Worm (Caenorhabditis elegans) whole organism, young adult: ENCODE results near the gene Y43F8B.17.

Experiments used
- B0261.1 ChIP-seq: sonication (generic microtip); optimal IDR thresholded peaks from 2 replicates; lab custom pipeline; 2016; ENCODE audit warnings: mild to moderate bottlenecking, missing genetic modification characterization, moderate library complexity, missing compliant biosample characterization
- B0336.3 ChIP-seq: fragments of 200-800 bp; sonication (Bioruptor generic); IDR thresholded peaks from 2 replicates; pipeline ENCODE4 v1.3.6; 2022; ENCODE audit warnings: missing genetic modification characterization, missing compliant biosample characterization
- F10E7.11 ChIP-seq: sonication (generic microtip); optimal IDR thresholded peaks from 2 replicates; lab custom pipeline; 2017; ENCODE audit warnings: mild to moderate bottlenecking, missing genetic modification characterization, moderate library complexity, missing compliant biosample characterization
- F22D6.2 ChIP-seq: sonication (generic microtip); optimal IDR thresholded peaks from 2 replicates; lab custom pipeline; 2016; ENCODE audit warnings: mild to moderate bottlenecking, missing genetic modification characterization, missing compliant biosample characterization
- F52B5.7 ChIP-seq: sonication (generic microtip); optimal IDR thresholded peaks from 2 replicates; lab custom pipeline; 2016; ENCODE audit warnings: mild to moderate bottlenecking, missing genetic modification characterization, missing compliant biosample characterization
- F55B11.4 ChIP-seq: sonication (generic microtip); optimal IDR thresholded peaks from 2 replicates; lab custom pipeline; 2016; ENCODE audit warnings: missing compliant biosample characterization, missing genetic modification characterization, borderline replicate concordance; ENCODE audit not compliant: insufficient read depth
- Y67H2A.10 ChIP-seq: fragments of 200-800 bp; sonication (Bioruptor generic); conservative IDR thresholded peaks from 2 replicates; pipeline ENCODE4 v1.3.6; 2022; ENCODE audit warnings: missing genetic modification reagents, missing genetic modification characterization, missing compliant biosample characterization
- Y79H2A.3 ChIP-seq: fragments of 200-800 bp; sonication (Bioruptor generic); conservative IDR thresholded peaks from 2 replicates; pipeline ENCODE4 v1.3.6; 2022; ENCODE audit warnings: missing genetic modification reagents, missing genetic modification characterization, missing compliant biosample characterization
- ZK185.1 ChIP-seq: sonication (generic microtip); optimal IDR thresholded peaks from 2 replicates; lab custom pipeline; 2016; ENCODE audit warnings: mild to moderate bottlenecking, missing genetic modification characterization, missing compliant biosample characterization; ENCODE audit not compliant: poor library complexity, severe bottlenecking
- aptf-3 ChIP-seq: fragments of 200-800 bp; sonication (Bioruptor generic); IDR thresholded peaks from 2 replicates; pipeline ENCODE4 v1.3.6; 2022; ENCODE audit warnings: missing genetic modification characterization, missing compliant biosample characterization
- atf-7 ChIP-seq: sonication (generic microtip); optimal IDR thresholded peaks from 2 replicates; lab custom pipeline; 2017; ENCODE audit warnings: mild to moderate bottlenecking, missing genetic modification characterization, missing compliant biosample characterization
- attf-5 ChIP-seq: fragments of 200-800 bp; sonication (Bioruptor generic); optimal IDR thresholded peaks from 2 replicates; lab custom pipeline; 2018; ENCODE audit warnings: mild to moderate bottlenecking, missing genetic modification characterization, missing compliant biosample characterization
- cebp-1 ChIP-seq, 2 experiments: fragments of 200-800 bp in 1 of 2; sonication (Bioruptor generic) in 1 of 2; sonication (generic microtip) in 1 of 2; IDR thresholded peaks in 1 of 2; optimal IDR thresholded peaks in 1 of 2; 2 replicates each; pipeline versions ENCODE4 v1.3.6 to Lab custom; 2017 to 2022; ENCODE audit warnings: missing compliant biosample characterization in 2 of 2, missing genetic modification characterization in 2 of 2, mild to moderate bottlenecking in 1 of 2, missing genetic modification reagents in 1 of 2, moderate library complexity in 1 of 2
- cebp-2 ChIP-seq: fragments of 200-800 bp; sonication (Bioruptor generic); IDR thresholded peaks from 2 replicates; pipeline ENCODE4 v1.3.6; 2022; ENCODE audit warnings: missing genetic modification characterization, missing compliant biosample characterization
- dpl-1 ChIP-seq: fragments of 150-350 bp; optimal IDR thresholded peaks from 2 replicates; lab custom pipeline; 2014; ENCODE audit warnings: missing biosample characterization, missing genetic modification reagents, missing genetic modification characterization
- efl-1 ChIP-seq: fragments of 150-350 bp; optimal IDR thresholded peaks from 2 replicates; lab custom pipeline; 2014; ENCODE audit warnings: missing biosample characterization, missing genetic modification reagents, missing genetic modification characterization
- ets-4 ChIP-seq: fragments of 200-800 bp; sonication (Bioruptor generic); optimal IDR thresholded peaks from 2 replicates; lab custom pipeline; 2018; ENCODE audit warnings: mild to moderate bottlenecking, missing genetic modification characterization, missing compliant biosample characterization
- gei-17 ChIP-seq: fragments of 200-800 bp; sonication (Bioruptor generic); optimal IDR thresholded peaks from 2 replicates; lab custom pipeline; 2018; ENCODE audit warnings: mild to moderate bottlenecking, missing genetic modification characterization, missing compliant biosample characterization
- hrde-1 ChIP-seq: sonication (generic microtip); optimal IDR thresholded peaks from 2 replicates; lab custom pipeline; 2016; ENCODE audit warnings: missing genetic modification characterization, mild to moderate bottlenecking, missing compliant biosample characterization, moderate library complexity, missing genotype, missing genetic modification reagents, borderline replicate concordance
- let-526 ChIP-seq: fragments of 200-800 bp; sonication (Bioruptor generic); IDR thresholded peaks from 2 replicates; pipeline ENCODE4 v1.3.6; 2022; ENCODE audit warnings: missing genetic modification reagents, missing genetic modification characterization, missing compliant biosample characterization
- lin-40 ChIP-seq: sonication (generic microtip); optimal IDR thresholded peaks from 2 replicates; lab custom pipeline; 2016; ENCODE audit warnings: missing genetic modification characterization, mild to moderate bottlenecking, missing compliant biosample characterization, missing genotype, missing genetic modification reagents
- lsl-1 ChIP-seq: fragments of 200-800 bp; sonication (Bioruptor generic); optimal IDR thresholded peaks from 2 replicates; lab custom pipeline; 2018; ENCODE audit warnings: mild to moderate bottlenecking, missing genetic modification characterization, moderate library complexity, missing compliant biosample characterization
- madf-3 ChIP-seq: fragments of 200-800 bp; sonication (Bioruptor generic); IDR thresholded peaks from 2 replicates; pipeline ENCODE4 v1.3.6; 2022; ENCODE audit warnings: missing genetic modification reagents, missing genetic modification characterization, missing compliant biosample characterization
- mcd-1 ChIP-seq: fragments of 200-800 bp; sonication (Bioruptor generic); IDR thresholded peaks from 2 replicates; pipeline ENCODE4 v1.3.6; 2022; ENCODE audit warnings: missing genetic modification reagents, missing genetic modification characterization, missing compliant biosample characterization
- nhr-27 ChIP-seq: fragments of 200-800 bp; sonication (Bioruptor generic); optimal IDR thresholded peaks from 2 replicates; lab custom pipeline; 2018; ENCODE audit warnings: mild to moderate bottlenecking, missing genetic modification characterization, moderate library complexity, missing compliant biosample characterization
- nhr-80 ChIP-seq: sonication (generic microtip); optimal IDR thresholded peaks from 2 replicates; lab custom pipeline; 2016; ENCODE audit warnings: missing genetic modification characterization, missing compliant biosample characterization
- pha-4 ChIP-seq: fragments of 150-350 bp; sonication (generic microtip); optimal IDR thresholded peaks from 2 replicates; lab custom pipeline; 2014; ENCODE audit warnings: missing biosample characterization, missing genetic modification reagents, missing genetic modification characterization
- rec-8 ChIP-seq, 2 experiments: sonication (generic microtip); optimal IDR thresholded peaks; 2 replicates each; lab custom pipeline; 2016; ENCODE audit warnings: mild to moderate bottlenecking in 2 of 2, missing genetic modification characterization in 2 of 2, missing genetic modification reagents in 2 of 2, missing genotype in 2 of 2, missing biosample characterization in 1 of 2, missing compliant biosample characterization in 1 of 2, moderate library complexity in 1 of 2
- rpc-1 ChIP-seq, 2 experiments: fragments of 150-350 bp in 1 of 2; sonication (generic microtip) in 1 of 2; optimal IDR thresholded peaks; 2 replicates each; lab custom pipeline; 2014 to 2018; ENCODE audit warnings: missing biosample characterization in 1 of 2, missing genetic modification characterization in 1 of 2, missing genetic modification reagents in 1 of 2, missing genotype in 1 of 2
- sdz-38 ChIP-seq: sonication (generic microtip); optimal IDR thresholded peaks from 2 replicates; lab custom pipeline; 2016; ENCODE audit warnings: missing genotype, missing genetic modification characterization, missing compliant biosample characterization
- snpc-1.1 ChIP-seq: sonication (generic microtip); optimal IDR thresholded peaks from 2 replicates; lab custom pipeline; 2017; ENCODE audit warnings: missing genetic modification characterization, mild to moderate bottlenecking, missing compliant biosample characterization, antibody characterized with exemption, moderate library complexity, missing genotype, missing genetic modification reagents; ENCODE audit not compliant: insufficient read depth
- snpc-1.3 ChIP-seq: sonication (generic microtip); optimal IDR thresholded peaks from 2 replicates; lab custom pipeline; 2017; ENCODE audit warnings: missing genetic modification characterization, mild to moderate bottlenecking, missing compliant biosample characterization, antibody characterized with exemption, moderate library complexity, missing genotype, missing genetic modification reagents; ENCODE audit not compliant: insufficient read depth
- tbp1 ChIP-seq: fragments of 200-800 bp; sonication (Bioruptor generic); optimal IDR thresholded peaks from 2 replicates; lab custom pipeline; 2018; ENCODE audit warnings: mild to moderate bottlenecking, missing genetic modification characterization, missing compliant biosample characterization
- tlf-1 ChIP-seq: fragments of 200-800 bp; sonication (Bioruptor generic); optimal IDR thresholded peaks from 2 replicates; lab custom pipeline; 2018; ENCODE audit warnings: mild to moderate bottlenecking, missing genetic modification characterization, missing compliant biosample characterization
- unc-62 ChIP-seq: fragments of 150-350 bp; optimal IDR thresholded peaks from 2 replicates; lab custom pipeline; 2014; ENCODE audit warnings: missing biosample characterization, missing genetic modification reagents, missing genetic modification characterization

The Y43F8B.17 gene

DNA sequence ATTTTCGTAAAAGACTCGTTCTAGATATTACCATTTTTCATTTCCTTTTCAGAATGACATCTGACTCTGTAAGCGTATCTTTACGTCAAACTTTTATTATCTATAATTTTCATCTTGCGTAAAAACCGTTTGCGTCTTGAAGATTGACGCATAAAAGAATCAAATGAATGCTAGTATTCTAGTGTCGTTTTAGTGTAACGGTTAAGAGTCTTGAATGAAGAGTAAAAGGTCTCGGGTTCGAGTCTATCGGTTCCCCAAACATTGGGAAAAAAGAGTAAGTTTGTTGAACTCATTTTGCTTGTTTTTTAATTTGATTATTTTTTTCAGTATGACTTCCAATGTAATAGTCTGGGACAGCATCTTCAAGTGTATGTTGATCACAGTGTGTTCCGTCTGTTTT, at the start of gene Y43F8B.17:
TSS of gene Y43F8B.17 (plus strand) at position 215 of the 400 bp plus-strand sequence.
- TF ChIP-seq lin-40 (tag; lab: Kevin White, UChicago): no peak
- no peak for TF ChIP-seq cebp-2 (GFP tag; lab: Robert Waterston, UW)
- no peak for TF ChIP-seq aptf-3 (GFP tag; lab: Robert Waterston, UW)
- TF ChIP-seq B0261.1: peak; percentile 62
- no peak for TF ChIP-seq gei-17 (GFP tag; lab: Kevin White, UChicago)
- TF ChIP-seq rpc-1 (optimal IDR thresholded peaks at IDR 0.05; lab: Kevin White, UChicago): peak; percentile 51
- peak; percentile 71 for TF ChIP-seq rpc-1 (tag; optimal IDR thresholded peaks at IDR 0.05; lab: Kevin White, UChicago)
- TF ChIP-seq tbp1 (GFP tag; lab: Kevin White, UChicago): peak; percentile 84

DNA sequence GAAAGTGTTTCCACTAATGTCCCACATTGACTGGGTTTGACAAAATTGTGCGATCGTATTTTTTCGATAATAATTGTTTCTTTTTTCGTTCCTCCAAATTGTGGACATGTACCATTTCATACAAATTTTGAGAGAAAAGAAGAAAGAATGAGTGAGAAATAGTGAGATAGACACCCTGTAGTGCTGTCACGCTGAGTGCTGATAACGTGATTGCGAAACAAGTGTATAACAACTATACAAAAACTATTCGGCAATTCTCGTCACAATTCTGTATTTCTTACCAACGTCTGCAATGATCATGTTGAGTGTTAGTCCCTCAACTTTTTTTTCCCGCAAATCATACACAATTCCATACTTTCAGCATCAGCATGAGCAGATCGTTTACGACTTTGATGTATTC, 48.2 kb upstream of the Y43F8B.17 start, which contains the start of gene C25F9.14:
TSS of gene C25F9.14 (plus strand) at position 178 of the 400 bp plus-strand sequence.
- TF ChIP-seq attf-5 (no peak), hrde-1 (no peak), F55B11.4 (tag; lab: Kevin White, UChicago) (no peak), sdz-38 (tag; lab: Kevin White, UChicago) (no peak), pha-4 (tag; lab: Kevin White, UChicago) (no peak), Y79H2A.3 (GFP tag; lab: Robert Waterston, UW) (no peak), let-526 (GFP tag; lab: Robert Waterston, UW) (no peak), snpc-1.1 (tag; lab: Kevin White, UChicago) (no peak), F22D6.2 (tag; lab: Kevin White, UChicago) (no peak), nhr-80 (tag; lab: Kevin White, UChicago) (peak; percentile 51), dpl-1 (GFP tag; lab: Kevin White, UChicago) (no peak), tlf-1 (GFP tag; lab: Kevin White, UChicago) (no peak), cebp-1 (GFP tag; IDR thresholded peaks at IDR 0.05; lab: Robert Waterston, UW) (peak; percentile 51; the same call in 1 of the 2 replicates), cebp-1 (tag; optimal IDR thresholded peaks at IDR 0.05; lab: Kevin White, UChicago) (peak; percentile 80)

DNA sequence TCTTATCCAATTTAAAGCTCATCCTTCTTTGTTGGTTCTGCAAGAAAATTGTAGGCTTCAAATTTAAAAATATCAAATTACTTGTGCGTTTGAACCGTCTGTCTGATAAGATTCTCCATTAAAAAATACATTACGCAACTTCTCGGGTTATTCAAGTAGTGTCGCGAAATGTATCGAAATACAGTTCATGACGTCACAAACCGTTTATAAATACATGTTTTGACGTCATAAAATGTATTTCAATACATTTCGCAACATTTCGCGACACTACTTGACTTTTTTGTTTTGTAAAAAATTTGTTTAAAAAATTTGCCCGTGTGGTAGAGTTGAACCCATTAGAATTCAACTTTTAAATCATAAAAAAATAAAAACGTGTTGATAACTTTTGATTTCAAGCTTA, 40.9 kb upstream of the Y43F8B.17 start:
- TF ChIP-seq unc-62 (GFP tag; lab: Kevin White, UChicago) (peak; percentile 3), Y67H2A.10 (GFP tag; lab: Robert Waterston, UW) (no peak), cebp-1 (GFP tag; IDR thresholded peaks at IDR 0.05; lab: Robert Waterston, UW) (peak; percentile 36; the same call in 1 of the 2 replicates), cebp-1 (tag; optimal IDR thresholded peaks at IDR 0.05; lab: Kevin White, UChicago) (peak; percentile 88)

DNA sequence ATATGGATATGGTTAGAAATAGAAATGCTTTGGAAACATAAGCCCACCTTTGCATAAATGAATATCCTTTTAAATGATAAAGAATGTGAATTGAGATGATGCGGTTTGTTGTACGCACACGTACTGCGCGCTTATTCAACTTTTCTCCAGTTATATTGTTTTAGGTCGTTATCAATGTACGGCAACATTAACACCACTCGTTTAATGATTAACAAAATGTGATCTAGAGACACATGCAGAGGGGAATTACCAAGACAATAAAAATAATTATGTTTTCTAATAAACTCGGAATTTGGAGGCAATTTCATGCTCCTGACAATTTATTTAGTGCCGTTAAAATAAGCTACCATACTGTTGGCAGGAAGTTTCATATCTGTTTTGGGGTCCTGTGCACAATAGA, 39.1 kb upstream of the Y43F8B.17 start, which contains the start of gene M04C3.1:
TSS of gene M04C3.1 (minus strand) at position 164 of the 400 bp plus-strand sequence.
- TF ChIP-seq nhr-80 (tag; lab: Kevin White, UChicago) (peak; percentile 23), B0336.3 (GFP tag; lab: Robert Waterston, UW) (no peak)

DNA sequence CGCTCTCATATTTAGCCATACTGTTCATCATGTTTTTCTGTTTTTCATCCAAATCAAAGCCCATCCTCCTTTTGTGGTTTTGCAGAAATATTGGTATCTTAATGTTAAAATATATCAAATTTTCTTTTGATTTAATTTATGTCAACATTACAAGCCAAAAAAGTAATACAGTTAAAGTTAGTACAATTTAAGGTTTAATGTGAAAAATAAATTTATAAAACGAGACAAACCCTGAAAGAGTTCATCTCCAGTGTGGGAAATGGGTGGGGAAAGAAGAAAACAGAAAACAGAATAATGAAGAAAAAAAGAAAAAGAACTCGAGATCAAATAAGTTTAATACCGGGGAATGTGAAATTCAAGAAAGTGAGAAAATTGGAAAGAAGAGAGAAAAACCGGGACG, 35.7 kb upstream of the Y43F8B.17 start, which contains the start of gene M04C3.2:
TSS of gene M04C3.2 (minus strand) at position 101 of the 400 bp plus-strand sequence.
- TF ChIP-seq F10E7.11 (no peak), rpc-1 (optimal IDR thresholded peaks at IDR 0.05; lab: Kevin White, UChicago) (no peak), rpc-1 (tag; optimal IDR thresholded peaks at IDR 0.05; lab: Kevin White, UChicago) (no peak), nhr-27 (no peak), gei-17 (GFP tag; lab: Kevin White, UChicago) (no peak), efl-1 (no peak), rec-8 (tag; optimal IDR thresholded peaks at IDR 0.05; lab: Kevin White, UChicago) (no peak), ZK185.1 (tag; lab: Kevin White, UChicago) (no peak), ets-4 (GFP tag; lab: Kevin White, UChicago) (no peak), F52B5.7 (tag; lab: Kevin White, UChicago) (no peak), madf-3 (no peak), Y79H2A.3 (GFP tag; lab: Robert Waterston, UW) (no peak), atf-7 (tag; lab: Kevin White, UChicago) (no peak), mcd-1 (GFP tag; lab: Robert Waterston, UW) (no peak), snpc-1.3 (tag; lab: Kevin White, UChicago) (no peak), cebp-2 (GFP tag; lab: Robert Waterston, UW) (no peak), lsl-1 (GFP tag; lab: Kevin White, UChicago) (no peak)
